Worm (Caenorhabditis elegans) whole organism, L3 larva: ENCODE data around the gene pfs-2.

Experiments used
- R02D3.7 ChIP-seq: fragments of 150-350 bp; optimal IDR thresholded peaks from 2 replicates; lab custom pipeline; 2014; ENCODE audit warnings: missing biosample characterization, missing genetic modification characterization
- ZK546.5 ChIP-seq: sonication (generic microtip); optimal IDR thresholded peaks from 2 replicates; lab custom pipeline; 2017; ENCODE audit warnings: missing biosample characterization, missing genetic modification characterization
- ama-1 ChIP-seq: fragments of 150-350 bp; optimal IDR thresholded peaks from 2 replicates; lab custom pipeline; 2018
- ceh-28 ChIP-seq: fragments of 150-350 bp; optimal IDR thresholded peaks from 2 replicates; lab custom pipeline; 2014; ENCODE audit warnings: missing biosample characterization, missing genetic modification reagents, missing genetic modification characterization
- ceh-82 ChIP-seq: fragments of 150-350 bp; optimal IDR thresholded peaks from 2 replicates; lab custom pipeline; 2014; ENCODE audit warnings: missing biosample characterization, missing genetic modification characterization
- ceh-9 ChIP-seq: sonication (generic microtip); optimal IDR thresholded peaks from 2 replicates; lab custom pipeline; 2018; ENCODE audit warnings: missing biosample characterization, missing genetic modification characterization
- daf-12 ChIP-seq: fragments of 150-350 bp; optimal IDR thresholded peaks from 2 replicates; lab custom pipeline; 2014; ENCODE audit warnings: missing biosample characterization, missing genetic modification reagents, missing genetic modification characterization
- egl-27 ChIP-seq: sonication (generic microtip); optimal IDR thresholded peaks from 4 replicates; lab custom pipeline; 2017; ENCODE audit warnings: missing biosample characterization, missing genetic modification reagents, missing genetic modification characterization
- egl-5 ChIP-seq: fragments of 150-350 bp; optimal IDR thresholded peaks from 2 replicates; lab custom pipeline; 2017; ENCODE audit warnings: missing biosample characterization, missing genetic modification reagents, missing genetic modification characterization, inconsistent platforms
- elt-2 ChIP-seq: sonication (generic microtip); optimal IDR thresholded peaks from 2 replicates; lab custom pipeline; 2016; ENCODE audit warnings: missing genetic modification reagents, mild to moderate bottlenecking, missing genetic modification characterization, missing compliant biosample characterization
- elt-3 ChIP-seq, 3 experiments: fragments of 150-350 bp in 1 of 3; sonication (generic microtip) in 2 of 3; optimal IDR thresholded peaks; 2 replicates in 2 of 3; 4 replicates in 1 of 3; lab custom pipeline; 2014 to 2017; ENCODE audit warnings: missing biosample characterization in 3 of 3, missing genetic modification characterization in 3 of 3
- eor-1 ChIP-seq, 2 experiments: fragments of 150-350 bp; optimal IDR thresholded peaks; 2 replicates each; lab custom pipeline; 2014 to 2018; ENCODE audit warnings: missing biosample characterization in 2 of 2, missing genetic modification characterization in 2 of 2
- fkh-10 ChIP-seq: sonication (generic microtip); optimal IDR thresholded peaks from 2 replicates; lab custom pipeline; 2017; ENCODE audit warnings: missing biosample characterization, missing genetic modification reagents, missing genetic modification characterization
- fkh-2 ChIP-seq: fragments of 150-350 bp; optimal IDR thresholded peaks from 2 replicates; lab custom pipeline; 2014; ENCODE audit warnings: missing biosample characterization, missing genetic modification reagents, missing genetic modification characterization
- fos-1 ChIP-seq: fragments of 150-350 bp; optimal IDR thresholded peaks from 2 replicates; lab custom pipeline; 2014; ENCODE audit warnings: missing biosample characterization, missing genetic modification characterization
- hmg-11 ChIP-seq: sonication (generic microtip); optimal IDR thresholded peaks from 2 replicates; lab custom pipeline; 2016; ENCODE audit warnings: missing genetic modification characterization, missing compliant biosample characterization
- jun-1 ChIP-seq: fragments of 150-350 bp; optimal IDR thresholded peaks from 2 replicates; lab custom pipeline; 2014; ENCODE audit warnings: missing biosample characterization, missing genetic modification reagents, missing genetic modification characterization
- lin-15B ChIP-seq: fragments of 150-350 bp; optimal IDR thresholded peaks from 2 replicates; lab custom pipeline; 2014; ENCODE audit warnings: missing biosample characterization, missing genetic modification characterization
- lin-39 ChIP-seq: fragments of 150-350 bp; optimal IDR thresholded peaks from 2 replicates; lab custom pipeline; 2018; ENCODE audit warnings: missing biosample characterization, missing genetic modification reagents, missing genetic modification characterization
- mdl-1 ChIP-seq: fragments of 150-350 bp; optimal IDR thresholded peaks from 2 replicates; lab custom pipeline; 2014; ENCODE audit warnings: missing biosample characterization, missing genetic modification characterization
- nhr-11 ChIP-seq: fragments of 150-350 bp; optimal IDR thresholded peaks from 2 replicates; lab custom pipeline; 2014; ENCODE audit warnings: missing biosample characterization, missing genetic modification characterization
- nhr-12 ChIP-seq: fragments of 150-350 bp; optimal IDR thresholded peaks from 2 replicates; lab custom pipeline; 2014; ENCODE audit warnings: missing biosample characterization, missing genetic modification characterization
- nhr-237 ChIP-seq: fragments of 150-350 bp; optimal IDR thresholded peaks from 2 replicates; lab custom pipeline; 2014; ENCODE audit warnings: missing biosample characterization, missing genetic modification characterization
- nhr-25 ChIP-seq: sonication (generic microtip); optimal IDR thresholded peaks from 2 replicates; lab custom pipeline; 2017; ENCODE audit warnings: missing biosample characterization, missing genetic modification characterization
- nhr-43 ChIP-seq: sonication (generic microtip); optimal IDR thresholded peaks from 2 replicates; lab custom pipeline; 2016; ENCODE audit warnings: mild to moderate bottlenecking, missing genetic modification characterization, missing compliant biosample characterization; ENCODE audit not compliant: poor library complexity, severe bottlenecking
- nhr-67 ChIP-seq: fragments of 150-350 bp; optimal IDR thresholded peaks from 2 replicates; lab custom pipeline; 2014; ENCODE audit warnings: missing biosample characterization, missing genetic modification characterization
- nhr-76 ChIP-seq: fragments of 150-350 bp; sonication (generic microtip); optimal IDR thresholded peaks from 5 replicates; lab custom pipeline; 2014; ENCODE audit warnings: missing biosample characterization, missing genetic modification characterization
- nhr-77 ChIP-seq: fragments of 150-350 bp; optimal IDR thresholded peaks from 2 replicates; lab custom pipeline; 2014; ENCODE audit warnings: missing biosample characterization, missing genetic modification characterization
- pha-4 ChIP-seq: fragments of 150-350 bp; optimal IDR thresholded peaks from 2 replicates; lab custom pipeline; 2014; ENCODE audit warnings: missing biosample characterization, missing genetic modification reagents, missing genetic modification characterization
- skn-1 ChIP-seq: fragments of 150-350 bp; optimal IDR thresholded peaks from 2 replicates; lab custom pipeline; 2014; ENCODE audit warnings: missing biosample characterization, missing genetic modification characterization
- tbx-2 ChIP-seq: sonication (generic microtip); optimal IDR thresholded peaks from 2 replicates; lab custom pipeline; 2016; ENCODE audit warnings: mild to moderate bottlenecking, missing genetic modification characterization, missing compliant biosample characterization
- unc-39 ChIP-seq: sonication (generic microtip); optimal IDR thresholded peaks from 4 replicates; lab custom pipeline; 2017; ENCODE audit warnings: missing biosample characterization, missing genetic modification characterization
- unc-62 ChIP-seq: fragments of 150-350 bp; sonication (generic microtip); optimal IDR thresholded peaks from 4 replicates; lab custom pipeline; 2014; ENCODE audit warnings: missing biosample characterization, missing genetic modification reagents, missing genetic modification characterization
- zag-1 ChIP-seq: fragments of 150-350 bp; optimal IDR thresholded peaks from 2 replicates; lab custom pipeline; 2014; ENCODE audit warnings: missing biosample characterization, missing genetic modification characterization

pfs-2 gene

ce11 chrII:14365182-14365751 lies 7.1 kb downstream of the pfs-2 start, which contains the start of gene imb-2 (continued):
- TF ChIP-seq lin-15B (tag; lab: Kevin White, UChicago): peak; percentile 70
- TF ChIP-seq mdl-1 (tag; lab: Kevin White, UChicago): no peak
- no peak for TF ChIP-seq nhr-237 (tag; lab: Kevin White, UChicago)
- peak; percentile 18 for TF ChIP-seq elt-2 (tag; lab: Kevin White, UChicago)
- TF ChIP-seq nhr-67: no peak
- TF ChIP-seq unc-62 (GFP tag; lab: Kevin White, UChicago): no peak
- TF ChIP-seq ceh-82: no peak
- no peak for TF ChIP-seq ama-1 (lab: Kevin White, UChicago)
- no peak for TF ChIP-seq egl-27 (tag; lab: Kevin White, UChicago)
- no peak for TF ChIP-seq ceh-9 (tag; lab: Kevin White, UChicago)
- TF ChIP-seq egl-5: no peak
- TF ChIP-seq fkh-10 (GFP tag; lab: Kevin White, UChicago): no peak
- TF ChIP-seq zag-1 (tag; lab: Kevin White, UChicago): no peak
- TF ChIP-seq lin-39 (tag; lab: Kevin White, UChicago): peak; percentile 71
- no peak for TF ChIP-seq nhr-25 (tag; lab: Kevin White, UChicago)
- TF ChIP-seq nhr-43 (tag; lab: Kevin White, UChicago): no peak
- TF ChIP-seq, all 47 proteins: peak for 8

DNA sequence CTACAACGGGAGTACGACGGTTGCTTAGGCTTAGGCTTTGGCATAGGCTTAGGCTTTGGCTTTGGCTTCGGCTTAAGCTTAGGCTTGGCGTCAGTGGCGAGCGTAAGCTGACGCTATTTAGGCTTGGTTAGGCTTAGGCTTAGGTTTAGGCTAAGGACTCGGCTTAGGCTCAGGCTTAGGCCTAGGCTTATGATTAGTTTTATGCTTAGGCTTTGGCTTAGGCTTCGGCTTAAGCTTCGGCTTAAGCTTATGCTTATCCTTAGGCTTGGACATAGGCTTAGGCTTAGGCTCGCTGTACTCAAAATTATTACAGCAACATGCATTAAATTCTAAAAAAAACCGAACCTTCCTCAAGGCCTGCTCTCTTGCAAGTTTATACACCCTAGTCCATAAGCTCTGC lies 16.4 kb downstream of the pfs-2 start:
- TF ChIP-seq nhr-11 (tag; lab: Kevin White, UChicago): no peak
- TF ChIP-seq fos-1: no peak
- no peak for TF ChIP-seq daf-12 (tag; lab: Kevin White, UChicago)
- no peak for TF ChIP-seq skn-1 (tag; lab: Kevin White, UChicago)
- TF ChIP-seq ZK546.5 (tag; lab: Kevin White, UChicago): no peak
- TF ChIP-seq nhr-67: no peak
- no peak for TF ChIP-seq unc-62 (GFP tag; lab: Kevin White, UChicago)
- no peak for TF ChIP-seq mdl-1 (tag; lab: Kevin White, UChicago)
- no peak for TF ChIP-seq zag-1 (tag; lab: Kevin White, UChicago)
- no peak for TF ChIP-seq tbx-2 (tag; lab: Kevin White, UChicago)
- TF ChIP-seq unc-39 (tag; lab: Kevin White, UChicago): no peak
- TF ChIP-seq, all 47 proteins: peak for 0

- no peak for TF ChIP-seq eor-1 (tag; optimal IDR thresholded peaks at IDR 0.05; lab: Kevin White, UChicago)
- TF ChIP-seq ceh-28 (tag; lab: Kevin White, UChicago): no peak
- TF ChIP-seq elt-3 (tag; optimal IDR thresholded peaks at IDR 0.05; lab: Kevin White, UChicago): no peak
- TF ChIP-seq nhr-25 (tag; lab: Kevin White, UChicago): no peak
- no peak for TF ChIP-seq skn-1 (tag; lab: Kevin White, UChicago)
- TF ChIP-seq nhr-12 (tag; lab: Kevin White, UChicago): no peak
- no peak for TF ChIP-seq nhr-77 (tag; lab: Kevin White, UChicago)
These were observed 19.6 kb downstream of the pfs-2 start, which contains the start of gene acr-20 for ce11 chrII:14377796-14378195. Gene acr-20 (minus strand): TSS chrII:14377896.

ce11 chrII:14380778-14381177 lies 22.6 kb downstream of the pfs-2 start:
- TF ChIP-seq fkh-2 (tag; lab: Kevin White, UChicago) (no peak), hmg-11 (tag; lab: Kevin White, UChicago) (no peak), tbx-2 (tag; lab: Kevin White, UChicago) (no peak), nhr-11 (tag; lab: Kevin White, UChicago) (no peak), jun-1 (no peak), nhr-25 (tag; lab: Kevin White, UChicago) (no peak), nhr-12 (tag; lab: Kevin White, UChicago) (no peak), pha-4 (tag; lab: Kevin White, UChicago) (no peak), R02D3.7 (tag; lab: Kevin White, UChicago) (no peak), ceh-9 (tag; lab: Kevin White, UChicago) (no peak), nhr-237 (tag; lab: Kevin White, UChicago) (no peak), nhr-76 (tag; lab: Kevin White, UChicago) (no peak), elt-3 (tag; optimal IDR thresholded peaks at IDR 0.05; lab: Kevin White, UChicago) (no peak)
